Worm (Caenorhabditis elegans) whole organism, L3 larva: Measurements from ENCODE around the gene Y15E3A.4.
A peak's percentile ranks its signal among the peaks of the same experiment; 100 is the strongest.

Experiments
- ZK546.5 ChIP-seq: sonication (generic microtip); optimal IDR thresholded peaks from 2 replicates; lab custom pipeline; 2017; ENCODE audit warnings: missing biosample characterization, missing genetic modification characterization
- ama-1 ChIP-seq: fragments of 150-350 bp; optimal IDR thresholded peaks from 2 replicates; lab custom pipeline; 2018
- ceh-28 ChIP-seq: fragments of 150-350 bp; optimal IDR thresholded peaks from 2 replicates; lab custom pipeline; 2014; ENCODE audit warnings: missing biosample characterization, missing genetic modification reagents, missing genetic modification characterization
- daf-12 ChIP-seq: fragments of 150-350 bp; optimal IDR thresholded peaks from 2 replicates; lab custom pipeline; 2014; ENCODE audit warnings: missing biosample characterization, missing genetic modification reagents, missing genetic modification characterization
- elt-1 ChIP-seq: fragments of 150-350 bp; optimal IDR thresholded peaks from 2 replicates; lab custom pipeline; 2014; ENCODE audit warnings: missing biosample characterization, missing genetic modification characterization
- elt-3 ChIP-seq, 3 experiments: fragments of 150-350 bp in 1 of 3; sonication (generic microtip) in 2 of 3; optimal IDR thresholded peaks; 2 replicates in 2 of 3; 4 replicates in 1 of 3; lab custom pipeline; 2014 to 2017; ENCODE audit warnings: missing biosample characterization in 3 of 3, missing genetic modification characterization in 3 of 3
- eor-1 ChIP-seq, 2 experiments: fragments of 150-350 bp; optimal IDR thresholded peaks; 2 replicates each; lab custom pipeline; 2014 to 2018; ENCODE audit warnings: missing biosample characterization in 2 of 2, missing genetic modification characterization in 2 of 2
- fkh-2 ChIP-seq: fragments of 150-350 bp; optimal IDR thresholded peaks from 2 replicates; lab custom pipeline; 2014; ENCODE audit warnings: missing biosample characterization, missing genetic modification reagents, missing genetic modification characterization
- fos-1 ChIP-seq: fragments of 150-350 bp; optimal IDR thresholded peaks from 2 replicates; lab custom pipeline; 2014; ENCODE audit warnings: missing biosample characterization, missing genetic modification characterization
- hmg-11 ChIP-seq: sonication (generic microtip); optimal IDR thresholded peaks from 2 replicates; lab custom pipeline; 2016; ENCODE audit warnings: missing genetic modification characterization, missing compliant biosample characterization
- jun-1 ChIP-seq: fragments of 150-350 bp; optimal IDR thresholded peaks from 2 replicates; lab custom pipeline; 2014; ENCODE audit warnings: missing biosample characterization, missing genetic modification reagents, missing genetic modification characterization
- lin-15B ChIP-seq: fragments of 150-350 bp; optimal IDR thresholded peaks from 2 replicates; lab custom pipeline; 2014; ENCODE audit warnings: missing biosample characterization, missing genetic modification characterization
- lsy-12 ChIP-seq: sonication (generic microtip); optimal IDR thresholded peaks from 2 replicates; lab custom pipeline; 2016; ENCODE audit warnings: mild to moderate bottlenecking, missing genetic modification characterization, missing compliant biosample characterization
- mdl-1 ChIP-seq: fragments of 150-350 bp; optimal IDR thresholded peaks from 2 replicates; lab custom pipeline; 2014; ENCODE audit warnings: missing biosample characterization, missing genetic modification characterization
- mml-1 ChIP-seq: fragments of 150-350 bp; sonication (generic microtip); optimal IDR thresholded peaks from 3 replicates; lab custom pipeline; 2014; ENCODE audit warnings: missing biosample characterization, missing genetic modification characterization
- nfya-1 ChIP-seq: sonication (generic microtip); optimal IDR thresholded peaks from 2 replicates; lab custom pipeline; 2017; ENCODE audit warnings: missing genetic modification characterization, mild to moderate bottlenecking, missing compliant biosample characterization, antibody characterized with exemption, moderate library complexity; ENCODE audit not compliant: insufficient read depth
- nhr-11 ChIP-seq: fragments of 150-350 bp; optimal IDR thresholded peaks from 2 replicates; lab custom pipeline; 2014; ENCODE audit warnings: missing biosample characterization, missing genetic modification characterization
- nhr-23 ChIP-seq: fragments of 150-350 bp; optimal IDR thresholded peaks from 2 replicates; lab custom pipeline; 2014; ENCODE audit warnings: missing biosample characterization, missing genetic modification reagents, missing genetic modification characterization
- nhr-237 ChIP-seq: fragments of 150-350 bp; optimal IDR thresholded peaks from 2 replicates; lab custom pipeline; 2014; ENCODE audit warnings: missing biosample characterization, missing genetic modification characterization
- nhr-25 ChIP-seq: sonication (generic microtip); optimal IDR thresholded peaks from 2 replicates; lab custom pipeline; 2017; ENCODE audit warnings: missing biosample characterization, missing genetic modification characterization
- nhr-28 ChIP-seq: fragments of 150-350 bp; optimal IDR thresholded peaks from 2 replicates; lab custom pipeline; 2014; ENCODE audit warnings: missing biosample characterization, missing genetic modification characterization
- nhr-43 ChIP-seq: sonication (generic microtip); optimal IDR thresholded peaks from 2 replicates; lab custom pipeline; 2016; ENCODE audit warnings: mild to moderate bottlenecking, missing genetic modification characterization, missing compliant biosample characterization; ENCODE audit not compliant: poor library complexity, severe bottlenecking
- nhr-67 ChIP-seq: fragments of 150-350 bp; optimal IDR thresholded peaks from 2 replicates; lab custom pipeline; 2014; ENCODE audit warnings: missing biosample characterization, missing genetic modification characterization
- nhr-76 ChIP-seq: fragments of 150-350 bp; sonication (generic microtip); optimal IDR thresholded peaks from 5 replicates; lab custom pipeline; 2014; ENCODE audit warnings: missing biosample characterization, missing genetic modification characterization
- nhr-77 ChIP-seq: fragments of 150-350 bp; optimal IDR thresholded peaks from 2 replicates; lab custom pipeline; 2014; ENCODE audit warnings: missing biosample characterization, missing genetic modification characterization
- pha-4 ChIP-seq: fragments of 150-350 bp; optimal IDR thresholded peaks from 2 replicates; lab custom pipeline; 2014; ENCODE audit warnings: missing biosample characterization, missing genetic modification reagents, missing genetic modification characterization
- pqm-1 ChIP-seq: fragments of 150-350 bp; optimal IDR thresholded peaks from 2 replicates; lab custom pipeline; 2017; ENCODE audit warnings: missing biosample characterization, missing genetic modification characterization, inconsistent platforms
- sea-2 ChIP-seq: fragments of 150-350 bp; sonication (generic microtip); optimal IDR thresholded peaks from 4 replicates; lab custom pipeline; 2014; ENCODE audit warnings: missing biosample characterization, missing genetic modification reagents, missing genetic modification characterization
- skn-1 ChIP-seq: fragments of 150-350 bp; optimal IDR thresholded peaks from 2 replicates; lab custom pipeline; 2014; ENCODE audit warnings: missing biosample characterization, missing genetic modification characterization
- snpc-4 ChIP-seq: fragments of 150-350 bp; optimal IDR thresholded peaks from 2 replicates; lab custom pipeline; 2014; ENCODE audit warnings: missing biosample characterization, missing genetic modification characterization
- tbx-2 ChIP-seq: sonication (generic microtip); optimal IDR thresholded peaks from 2 replicates; lab custom pipeline; 2016; ENCODE audit warnings: mild to moderate bottlenecking, missing genetic modification characterization, missing compliant biosample characterization
- unc-62 ChIP-seq: fragments of 150-350 bp; sonication (generic microtip); optimal IDR thresholded peaks from 4 replicates; lab custom pipeline; 2014; ENCODE audit warnings: missing biosample characterization, missing genetic modification reagents, missing genetic modification characterization
- ztf-11 ChIP-seq: fragments of 150-350 bp; optimal IDR thresholded peaks from 2 replicates; lab custom pipeline; 2014; ENCODE audit warnings: missing biosample characterization, missing genetic modification characterization

Y15E3A.4 gene

DNA sequence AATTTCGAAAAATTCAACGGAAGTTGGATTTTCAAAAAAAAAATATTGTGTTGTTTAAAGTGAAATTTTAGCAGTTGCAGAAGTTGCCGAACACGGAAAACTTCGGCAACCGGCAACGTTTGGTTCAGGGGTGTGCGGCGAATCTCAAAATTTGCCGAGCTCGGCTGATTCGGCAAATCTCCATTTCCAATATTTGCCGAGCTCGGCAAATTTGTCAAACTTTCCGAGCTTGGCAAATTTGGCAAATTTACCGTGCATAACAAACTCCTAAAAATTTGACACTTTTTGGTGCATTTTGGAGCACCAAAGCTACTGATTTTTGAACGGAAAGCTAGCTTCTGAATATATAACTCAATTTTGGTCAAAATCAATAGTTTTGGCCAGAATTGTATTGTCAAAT is 9.5 kb upstream of the Y15E3A.4 start:
- TF ChIP-seq nhr-28 (tag; lab: Kevin White, UChicago) (no peak), nfya-1 (no peak), mml-1 (tag; lab: Kevin White, UChicago) (no peak), tbx-2 (no peak), jun-1 (tag; lab: Kevin White, UChicago) (no peak), hmg-11 (tag; lab: Kevin White, UChicago) (no peak), skn-1 (tag; lab: Kevin White, UChicago) (no peak), nhr-11 (tag; lab: Kevin White, UChicago) (no peak), ceh-28 (no peak), mdl-1 (no peak), ZK546.5 (tag; lab: Kevin White, UChicago) (no peak), lsy-12 (tag; lab: Kevin White, UChicago) (no peak), fos-1 (tag; lab: Kevin White, UChicago) (no peak), nhr-43 (tag; lab: Kevin White, UChicago) (no peak)

DNA sequence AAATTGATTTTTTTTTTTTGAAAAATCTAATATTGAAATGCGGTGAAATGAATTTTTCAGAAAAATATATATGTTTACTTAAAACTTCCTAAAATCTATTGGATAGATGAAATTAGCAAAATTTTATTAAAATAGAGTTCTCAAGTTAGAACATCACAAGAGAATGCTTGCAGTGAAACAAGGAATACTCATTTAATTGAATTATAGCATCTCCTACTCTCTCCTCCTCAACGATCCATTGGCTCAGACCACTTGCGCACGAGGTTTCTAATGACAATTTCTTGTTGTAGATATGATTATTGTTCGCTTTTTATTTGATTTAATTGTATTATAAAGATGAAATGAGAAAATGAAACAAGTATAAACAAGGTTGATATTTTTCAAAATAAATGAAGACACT is 9.0 kb upstream of the Y15E3A.4 start:
- TF ChIP-seq pha-4 (tag; lab: Kevin White, UChicago) (no peak), ama-1 (lab: Kevin White, UChicago) (no peak), nhr-67 (tag; lab: Kevin White, UChicago) (no peak), ztf-11 (tag; lab: Kevin White, UChicago) (no peak), fos-1 (tag; lab: Kevin White, UChicago) (no peak)

DNA sequence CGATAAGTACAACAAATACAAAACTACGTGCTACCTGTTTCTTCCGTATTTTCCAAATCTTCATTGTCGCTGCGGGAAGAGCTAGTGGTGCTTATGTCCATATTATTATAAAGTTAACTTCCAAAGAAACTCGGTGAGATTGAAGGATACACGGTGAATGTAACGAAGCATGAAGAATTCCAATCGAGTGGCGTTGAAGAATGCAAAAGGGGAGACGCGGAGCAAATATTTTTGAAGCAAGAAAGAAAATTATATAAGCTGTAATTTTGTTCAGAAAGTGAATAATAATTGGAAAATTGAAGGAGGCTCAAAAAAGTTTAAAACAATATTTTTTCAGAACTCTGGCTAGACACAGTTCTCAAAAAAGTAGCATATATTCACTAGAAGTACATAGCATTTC is 5.1 kb upstream of the Y15E3A.4 start, which contains the start of gene Y15E3A.3:
Gene Y15E3A.3 (minus strand): TSS at position 101 of the 400 bp plus-strand sequence.
- TF ChIP-seq snpc-4 (tag; lab: Kevin White, UChicago), result no peak
- TF ChIP-seq lin-15B, result no peak
- TF ChIP-seq pqm-1, result no peak
- TF ChIP-seq nhr-11 (tag; lab: Kevin White, UChicago), result no peak
- no peak for TF ChIP-seq unc-62 (GFP tag; lab: Kevin White, UChicago)
- no peak for TF ChIP-seq daf-12 (tag; lab: Kevin White, UChicago)
- TF ChIP-seq sea-2 (GFP tag; lab: Kevin White, UChicago), result no peak
- no peak for TF ChIP-seq nhr-28 (tag; lab: Kevin White, UChicago)
- TF ChIP-seq nhr-77, result no peak
- TF ChIP-seq elt-3 (tag; optimal IDR thresholded peaks at IDR 0.05; lab: Kevin White, UChicago), result no peak
- no peak for TF ChIP-seq eor-1 (tag; optimal IDR thresholded peaks at IDR 0.05; lab: Kevin White, UChicago)
- no peak for TF ChIP-seq nhr-23 (tag; lab: Kevin White, UChicago)
- TF ChIP-seq nhr-237, result no peak
- TF ChIP-seq hmg-11 (tag; lab: Kevin White, UChicago), result no peak
- no peak for TF ChIP-seq pha-4 (tag; lab: Kevin White, UChicago)
- no peak for TF ChIP-seq nfya-1
- TF ChIP-seq elt-1, result no peak

DNA sequence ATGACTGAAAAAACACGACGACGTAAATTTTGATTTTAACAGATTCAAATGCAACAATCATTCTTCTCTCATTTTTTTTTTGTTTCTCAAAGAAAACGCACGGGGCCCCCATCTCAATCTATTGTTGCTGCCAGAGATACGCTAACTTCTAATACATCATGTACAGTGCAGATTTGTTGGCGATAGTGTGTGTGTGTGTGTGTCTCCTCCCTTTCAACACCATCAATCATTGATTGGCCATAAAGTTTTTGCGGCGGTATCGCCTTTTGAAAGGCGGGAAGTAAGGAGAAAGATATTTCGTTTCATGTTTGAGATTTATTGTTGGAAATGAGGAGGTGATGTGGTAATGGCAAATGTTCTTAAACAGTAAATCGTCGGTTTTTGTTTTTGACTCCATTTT is 3.5 kb upstream of the Y15E3A.4 start:
- TF ChIP-seq unc-62 (GFP tag; lab: Kevin White, UChicago), result peak; percentile 22
- peak in 1 of 3 experiments; percentile 18 for TF ChIP-seq elt-3 (tag; optimal IDR thresholded peaks at IDR 0.05; lab: Kevin White, UChicago)
- peak; percentile 15 for TF ChIP-seq nhr-43 (tag; lab: Kevin White, UChicago)
- peak; percentile 34 for TF ChIP-seq nhr-23 (tag; lab: Kevin White, UChicago)
- TF ChIP-seq nhr-76 (tag; lab: Kevin White, UChicago), result no peak
- TF ChIP-seq ztf-11 (tag; lab: Kevin White, UChicago), result no peak
- no peak for TF ChIP-seq fkh-2 (tag; lab: Kevin White, UChicago)
- peak; percentile 72 for TF ChIP-seq nhr-25 (tag; lab: Kevin White, UChicago)
- TF ChIP-seq elt-1, result peak; percentile 92
- TF ChIP-seq nfya-1, result peak; percentile 6
- no peak for TF ChIP-seq tbx-2

DNA sequence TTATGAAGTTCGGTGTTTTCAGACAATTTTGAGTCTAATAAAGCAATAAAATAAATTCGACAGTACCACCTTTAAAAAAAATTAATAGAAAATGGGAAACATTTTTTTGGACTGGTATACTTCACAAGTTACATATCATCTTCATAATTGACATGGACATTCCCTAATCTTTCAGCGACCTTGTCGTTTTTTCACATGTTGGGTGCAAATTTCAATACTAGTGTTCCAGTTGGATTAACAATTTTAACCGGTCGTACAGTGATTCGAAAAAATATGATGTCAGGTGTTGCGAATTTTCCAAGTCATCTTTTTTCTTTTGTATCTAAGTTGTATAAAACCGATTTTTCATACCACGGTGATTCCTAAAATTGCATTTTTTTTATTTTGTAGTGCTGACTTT is 2.4 kb upstream of the Y15E3A.4 start:
- TF ChIP-seq jun-1 (tag; lab: Kevin White, UChicago), result no peak
- TF ChIP-seq, all 47 proteins: peak for 0
